Fruit fly (Drosophila melanogaster) S2 (cell line): ENCODE measurements around the gene Syx8.
A peak's percentile ranks its signal among the peaks of the same experiment; 100 is the strongest.

Experiments used
- CG8478 ChIP-seq: fragments of >200 bp; optimal IDR thresholded peaks from 2 replicates; lab custom pipeline; 2018
- CTCF ChIP-seq, 2 experiments: fragments of >200 bp; optimal IDR thresholded peaks; 2 replicates each; lab custom pipeline; 2018

Syx8 gene

dm6 chr3L:16586989-16587388, at the start of gene Syx8, which contains the start of gene CG32163:
TSS of gene Syx8 (minus strand) at chr3L:16587057.
TSS of gene CG32163 (plus strand) at chr3L:16587157.
- TF ChIP-seq CG8478 = no peak
- TF ChIP-seq CTCF (optimal IDR thresholded peaks at IDR 0.05; lab: Kevin White, UChicago) = no peak

- TF ChIP-seq CTCF (optimal IDR thresholded peaks at IDR 0.05; lab: Kevin White, UChicago) (no peak), CG8478 (no peak)
Observed at dm6 chr3L:16635566-16636210, 48.8 kb upstream of the Syx8 start.

dm6 chr3L:16634529-16634928, 47.7 kb upstream of the Syx8 start:
- TF ChIP-seq CG8478 = no peak

dm6 chr3L:16634091-16634490, 47.2 kb upstream of the Syx8 start:
- TF ChIP-seq CTCF (optimal IDR thresholded peaks at IDR 0.05; lab: Kevin White, UChicago) (no peak), CG8478 (no peak)

- TF ChIP-seq CTCF (optimal IDR thresholded peaks at IDR 0.05; lab: Kevin White, UChicago) (peak; percentile 70 to 73), CG8478 (no peak)
Observed at dm6 chr3L:16631844-16632537, 45.1 kb upstream of the Syx8 start.

- TF ChIP-seq CG8478 = no peak
- no peak for TF ChIP-seq CTCF (optimal IDR thresholded peaks at IDR 0.05; lab: Kevin White, UChicago)
Observed at dm6 chr3L:16629793-16630192, 42.9 kb upstream of the Syx8 start.

- no peak for TF ChIP-seq CTCF (optimal IDR thresholded peaks at IDR 0.05; lab: Kevin White, UChicago)
- no peak for TF ChIP-seq CG8478
Observed at dm6 chr3L:16626199-16626598, 39.3 kb upstream of the Syx8 start.

- no peak for TF ChIP-seq CG8478
- no peak for TF ChIP-seq CTCF (optimal IDR thresholded peaks at IDR 0.05; lab: Kevin White, UChicago)
Observed at dm6 chr3L:16615132-16615709, 28.4 kb upstream of the Syx8 start, which contains the start of gene Mo25. TSS of gene Mo25 (minus strand) at chr3L:16615472.

dm6 chr3L:16612972-16613371, 26.1 kb upstream of the Syx8 start:
- TF ChIP-seq CTCF (optimal IDR thresholded peaks at IDR 0.05; lab: Kevin White, UChicago) (no peak), CG8478 (no peak)

- TF ChIP-seq CTCF (optimal IDR thresholded peaks at IDR 0.05; lab: Kevin White, UChicago) = no peak
- no peak for TF ChIP-seq CG8478
Observed at dm6 chr3L:16612152-16612551, 25.3 kb upstream of the Syx8 start, which contains the start of gene CG4101. TSS of gene CG4101 (plus strand) at chr3L:16612486.

- TF ChIP-seq CG8478 = no peak
- peak in 1 of 2 experiments; percentile 5 for TF ChIP-seq CTCF (optimal IDR thresholded peaks at IDR 0.05; lab: Kevin White, UChicago)
Observed at dm6 chr3L:16610201-16610600, 23.3 kb upstream of the Syx8 start, which contains the start of gene Prosbeta6. TSS of gene Prosbeta6 (minus strand) at chr3L:16610418.

dm6 chr3L:16609120-16609519, 22.3 kb upstream of the Syx8 start, which contains the start of gene CG4098:
TSS of gene CG4098 (minus strand) at chr3L:16609347.
- TF ChIP-seq CG8478 (no peak), CTCF (optimal IDR thresholded peaks at IDR 0.05; lab: Kevin White, UChicago) (no peak)

dm6 chr3L:16602736-16603144, 15.9 kb upstream of the Syx8 start, which contains the start of gene Arts:
TSS of gene Arts (plus strand) at chr3L:16602851.
- TF ChIP-seq CG8478 (no peak), CTCF (optimal IDR thresholded peaks at IDR 0.05; lab: Kevin White, UChicago) (no peak)

- no peak for TF ChIP-seq CG8478
Observed at dm6 chr3L:16594922-16595518, 8.2 kb upstream of the Syx8 start, which contains the start of the genes spd-2 and Apl. TSS of gene spd-2 (minus strand) at chr3L:16595014. TSS of gene Apl (plus strand) at chr3L:16595181.

dm6 chr3L:16590860-16591259, 4.0 kb upstream of the Syx8 start, which contains the start of gene tra:
TSS of gene tra (minus strand) at chr3L:16591050.
- TF ChIP-seq CTCF (optimal IDR thresholded peaks at IDR 0.05; lab: Kevin White, UChicago) (no peak), CG8478 (no peak)
